Fruit fly (Drosophila melanogaster): ENCODE measurements around the gene nis.
A peak's percentile ranks its signal among the peaks of the same experiment; 100 is the strongest.

The nis gene

DNA sequence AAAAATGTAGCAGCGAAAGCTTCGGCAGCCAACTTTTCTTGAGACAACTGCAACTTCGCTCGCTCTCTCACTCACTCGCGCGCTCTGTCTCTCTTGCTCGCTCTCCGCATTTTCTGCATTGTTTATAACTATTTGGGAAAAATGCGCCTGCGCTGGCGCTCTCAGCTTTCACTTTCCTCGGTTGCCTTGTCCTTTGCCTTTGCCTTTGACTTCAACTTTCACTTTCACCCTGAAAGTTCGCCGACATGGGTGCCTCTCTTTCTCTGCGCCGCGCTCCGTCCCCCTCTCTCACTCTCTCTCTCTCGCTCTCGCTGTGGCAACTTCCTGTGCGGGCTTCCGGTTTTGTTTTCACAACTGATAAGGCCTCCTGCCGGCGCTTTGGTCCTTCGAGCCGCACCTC lies 30.8 kb upstream of the nis start:
- TF ChIP-seq br (GFP tag; optimal IDR thresholded peaks at IDR 0.05) (no peak), Hr83 (GFP tag; optimal IDR thresholded peaks at IDR 0.05; ENCODE audit: poor library complexity, severe bottlenecking) (no peak), Mio (GFP tag; optimal IDR thresholded peaks at IDR 0.05) (no peak), CrebA (GFP tag; optimal IDR thresholded peaks at IDR 0.05; ENCODE audit: borderline replicate concordance) (no peak), Sp1 (GFP tag; optimal IDR thresholded peaks at IDR 0.05) (no peak), OdsH (GFP tag; optimal IDR thresholded peaks at IDR 0.05) (no peak), usp (GFP tag; optimal IDR thresholded peaks at IDR 0.05) (no peak), Myc (optimal IDR thresholded peaks at IDR 0.05) (no peak)

DNA sequence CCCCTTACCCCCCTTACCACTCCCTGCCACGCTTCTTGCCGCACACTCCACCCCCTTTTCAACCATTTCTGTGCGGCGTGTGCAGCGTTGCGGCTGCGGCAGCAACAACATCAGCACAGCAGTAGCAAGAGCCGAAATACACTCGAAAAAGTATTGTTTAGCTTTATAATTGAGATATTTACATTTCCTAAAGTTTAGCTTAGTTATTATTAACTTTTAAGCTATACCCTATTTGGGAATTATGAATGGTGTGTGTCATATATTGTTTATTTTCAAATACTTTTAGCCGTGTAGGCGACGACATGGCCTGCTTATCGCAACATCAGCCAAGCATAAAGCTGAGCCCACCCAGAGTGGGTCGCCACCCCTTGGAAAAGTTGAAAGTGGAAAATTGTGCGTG lies 28.8 kb upstream of the nis start:
- TF ChIP-seq Jra (GFP tag; optimal IDR thresholded peaks at IDR 0.05): no peak
- TF ChIP-seq fru (GFP tag; optimal IDR thresholded peaks at IDR 0.05): peak; percentile 0
- TF ChIP-seq ey (GFP tag; optimal IDR thresholded peaks at IDR 0.05): no peak
- peak; percentile 36 for TF ChIP-seq sv (GFP tag; optimal IDR thresholded peaks at IDR 0.05)
- TF ChIP-seq woc (GFP tag; optimal IDR thresholded peaks at IDR 0.05): no peak

DNA sequence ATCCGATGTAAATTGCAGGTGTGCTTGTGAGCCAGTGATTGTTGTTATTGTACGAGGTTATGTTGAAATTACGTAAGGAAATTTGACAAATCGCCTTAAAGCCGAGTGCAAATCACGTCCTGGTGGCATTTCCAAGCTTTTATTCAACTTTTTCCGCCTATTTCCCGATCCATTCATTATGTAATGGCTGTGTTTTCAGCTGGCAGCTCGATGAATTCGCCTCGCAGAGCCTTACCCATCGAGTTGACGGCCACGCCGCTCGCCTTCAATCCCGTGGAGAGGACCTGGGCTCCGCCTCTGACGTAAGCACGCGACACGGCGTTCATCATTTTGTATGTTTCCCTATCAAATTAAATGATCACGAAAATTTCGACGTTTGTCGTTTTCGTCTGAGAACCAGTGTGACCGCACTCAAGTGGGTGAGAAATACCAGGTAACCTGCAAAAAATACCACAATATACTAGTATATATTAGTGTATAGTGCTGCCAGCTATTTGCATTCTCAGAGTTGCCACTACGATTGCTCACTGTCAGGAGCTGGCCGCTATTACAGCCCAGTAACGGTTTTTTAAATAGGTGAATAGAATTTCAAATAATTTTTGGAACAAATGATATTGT lies 26.9 kb upstream of the nis start, which contains the start of gene RFeSP:
TSS of gene RFeSP (minus strand) at position 413 of the 618 bp plus-strand sequence.
- TF ChIP-seq woc (GFP tag; optimal IDR thresholded peaks at IDR 0.05): no peak
- no peak for TF ChIP-seq HLH106 (tag; optimal IDR thresholded peaks at IDR 0.05)
- no peak for TF ChIP-seq fru (GFP tag; optimal IDR thresholded peaks at IDR 0.05)
- TF ChIP-seq dsf (GFP tag; optimal IDR thresholded peaks at IDR 0.05; ENCODE audit: borderline replicate concordance): no peak
- TF ChIP-seq Myc (optimal IDR thresholded peaks at IDR 0.05): peak; percentile 44
- no peak for TF ChIP-seq psq (GFP tag; optimal IDR thresholded peaks at IDR 0.05)
- TF ChIP-seq sage (GFP tag; optimal IDR thresholded peaks at IDR 0.05): no peak
- TF ChIP-seq sv (GFP tag; optimal IDR thresholded peaks at IDR 0.05): no peak
- TF ChIP-seq CrebA (GFP tag; optimal IDR thresholded peaks at IDR 0.05; ENCODE audit: borderline replicate concordance): no peak
- TF ChIP-seq Hr78 (GFP tag; optimal IDR thresholded peaks at IDR 0.05): no peak
- TF ChIP-seq GATAd (GFP tag; optimal IDR thresholded peaks at IDR 0.05): no peak
- no peak for TF ChIP-seq br (GFP tag; optimal IDR thresholded peaks at IDR 0.05)
- no peak for TF ChIP-seq Sp1 (GFP tag; optimal IDR thresholded peaks at IDR 0.05)
- no peak for TF ChIP-seq CG9705 (GFP tag; optimal IDR thresholded peaks at IDR 0.05)
- no peak for TF ChIP-seq Hr83 (GFP tag; optimal IDR thresholded peaks at IDR 0.05; ENCODE audit: poor library complexity, severe bottlenecking)
- TF ChIP-seq Dif (GFP tag; optimal IDR thresholded peaks at IDR 0.05; ENCODE audit: partially characterized antibody): peak; percentile 78
- no peak for TF ChIP-seq rgr (GFP tag; optimal IDR thresholded peaks at IDR 0.05)
- TF ChIP-seq Rel (GFP tag; optimal IDR thresholded peaks at IDR 0.05): no peak
- peak; percentile 37 for TF ChIP-seq Rel (tag; optimal IDR thresholded peaks at IDR 0.05)
- peak; percentile 5 for TF ChIP-seq h (GFP tag; optimal IDR thresholded peaks at IDR 0.05)
- no peak for TF ChIP-seq CG32264 (GFP tag; optimal IDR thresholded peaks at IDR 0.05)
- no peak for TF ChIP-seq pan (optimal IDR thresholded peaks at IDR 0.05)
- no peak for TF ChIP-seq foxo (GFP tag; optimal IDR thresholded peaks at IDR 0.05)
- no peak for TF ChIP-seq Abd-B (GFP tag; optimal IDR thresholded peaks at IDR 0.05)
- no peak for TF ChIP-seq tai (GFP tag; optimal IDR thresholded peaks at IDR 0.05)
- no peak for TF ChIP-seq ey (GFP tag; optimal IDR thresholded peaks at IDR 0.05)
- TF ChIP-seq Jra (GFP tag; optimal IDR thresholded peaks at IDR 0.05): no peak
- TF ChIP-seq lola (GFP tag; optimal IDR thresholded peaks at IDR 0.05): no peak
- TF ChIP-seq brk (GFP tag; optimal IDR thresholded peaks at IDR 0.05): no peak
- TF ChIP-seq dmrt93B (GFP tag; optimal IDR thresholded peaks at IDR 0.05): no peak
- peak in 1 of 2 experiments; percentile 46 for TF ChIP-seq dl (GFP tag; optimal IDR thresholded peaks at IDR 0.05; ENCODE audit: insufficient read depth in 1 of 2, partially characterized antibody in 2 of 2)
- no peak for TF ChIP-seq Vsx2 (GFP tag; optimal IDR thresholded peaks at IDR 0.05; ENCODE audit: partially characterized antibody)
- TF ChIP-seq N (GFP tag; optimal IDR thresholded peaks at IDR 0.05): no peak
- no peak for TF ChIP-seq Hnf4 (GFP tag; optimal IDR thresholded peaks at IDR 0.05)
- TF ChIP-seq usp (GFP tag; optimal IDR thresholded peaks at IDR 0.05): no peak
- TF ChIP-seq Mio (GFP tag; optimal IDR thresholded peaks at IDR 0.05): no peak
- no peak for TF ChIP-seq jim (GFP tag; optimal IDR thresholded peaks at IDR 0.05)
- TF ChIP-seq OdsH (GFP tag; optimal IDR thresholded peaks at IDR 0.05): no peak
- TF ChIP-seq Dfd (GFP tag; optimal IDR thresholded peaks at IDR 0.05): no peak
